Fruit fly (Drosophila melanogaster) whole organism, pupa: ENCODE data around the gene SLIRP1.

Experiments
- CG10348 ChIP-seq: fragments of 200-800 bp; sonication (Bioruptor generic); IDR thresholded peaks from 2 replicates; pipeline ENCODE4 v1.3.6; 2022; ENCODE audit warnings: missing biosample characterization, missing genetic modification characterization
- CG12605 ChIP-seq: fragments of 200-800 bp; sonication (Bioruptor generic); IDR thresholded peaks from 2 replicates; pipeline ENCODE4 v1.3.6; 2022; ENCODE audit warnings: missing biosample characterization, missing genetic modification characterization
- CG13204 ChIP-seq: fragments of 200-800 bp; sonication (Bioruptor generic); optimal IDR thresholded peaks from 2 replicates; lab custom pipeline; 2018; ENCODE audit warnings: missing biosample characterization, mild to moderate bottlenecking, missing genetic modification characterization, moderate library complexity
- CG14655 ChIP-seq: fragments of 200-800 bp; sonication (Bioruptor generic); optimal IDR thresholded peaks from 3 replicates; lab custom pipeline; 2017; ENCODE audit warnings: mild to moderate bottlenecking, missing biosample characterization, missing genetic modification reagents, missing genetic modification characterization
- CG15710 ChIP-seq: fragments of 200-800 bp; sonication (Bioruptor generic); optimal IDR thresholded peaks from 2 replicates; lab custom pipeline; 2018; ENCODE audit warnings: missing biosample characterization, mild to moderate bottlenecking, missing genetic modification characterization, moderate library complexity
- CG17806 ChIP-seq: fragments of 200-800 bp; sonication (Bioruptor generic); optimal IDR thresholded peaks from 2 replicates; lab custom pipeline; 2018; ENCODE audit warnings: missing biosample characterization, mild to moderate bottlenecking, missing genetic modification characterization, moderate library complexity
- CG32121 ChIP-seq: fragments of 200-800 bp; sonication (Bioruptor generic); IDR thresholded peaks from 2 replicates; pipeline ENCODE4 v1.3.6; 2022; ENCODE audit warnings: missing biosample characterization, missing genetic modification characterization
- CG34367 ChIP-seq: fragments of 200-800 bp; sonication (Bioruptor generic); optimal IDR thresholded peaks from 2 replicates; lab custom pipeline; 2018; ENCODE audit warnings: missing biosample characterization, mild to moderate bottlenecking, missing genetic modification characterization
- CG4496 ChIP-seq: fragments of 200-800 bp; sonication (Bioruptor generic); IDR thresholded peaks from 3 replicates; pipeline ENCODE4 v1.3.6; 2022; ENCODE audit warnings: missing biosample characterization, missing genetic modification characterization
- CG8159 ChIP-seq: fragments of 200-800 bp; sonication (Bioruptor generic); optimal IDR thresholded peaks from 3 replicates; lab custom pipeline; 2018; ENCODE audit warnings: missing biosample characterization, mild to moderate bottlenecking, missing genetic modification characterization, moderate library complexity
- CG8301 ChIP-seq: fragments of 200-800 bp; sonication (Bioruptor generic); optimal IDR thresholded peaks from 2 replicates; lab custom pipeline; 2018; ENCODE audit warnings: missing biosample characterization, mild to moderate bottlenecking, missing genetic modification characterization
- CG9948 ChIP-seq: fragments of 200-800 bp; sonication (Bioruptor generic); optimal IDR thresholded peaks from 2 replicates; lab custom pipeline; 2018; ENCODE audit warnings: missing biosample characterization, mild to moderate bottlenecking, missing genetic modification characterization, moderate library complexity
- D1 ChIP-seq: fragments of 200-800 bp; sonication (Bioruptor generic); optimal IDR thresholded peaks from 2 replicates; lab custom pipeline; 2018; ENCODE audit warnings: missing biosample characterization, mild to moderate bottlenecking, missing genetic modification characterization, moderate library complexity
- EcR ChIP-seq: fragments of 200-800 bp; sonication (Bioruptor generic); optimal IDR thresholded peaks from 3 replicates; lab custom pipeline; 2019; ENCODE audit warnings: missing biosample characterization, missing genetic modification characterization, mild to moderate bottlenecking, moderate library complexity, missing genetic modification reagents
- Ets98B ChIP-seq: fragments of 200-800 bp; sonication (Bioruptor generic); IDR thresholded peaks from 2 replicates; pipeline ENCODE4 v1.3.6; 2022; ENCODE audit warnings: missing biosample characterization, missing genetic modification characterization
- Pif1A ChIP-seq: fragments of 200-800 bp; sonication (Bioruptor generic); optimal IDR thresholded peaks from 3 replicates; lab custom pipeline; 2016; ENCODE audit warnings: missing biosample characterization, missing genetic modification characterization
- Pif1B ChIP-seq: fragments of 200-800 bp; sonication (Bioruptor generic); optimal IDR thresholded peaks from 3 replicates; lab custom pipeline; 2016; ENCODE audit warnings: missing biosample characterization, missing genetic modification characterization
- Snoo ChIP-seq: fragments of 200-800 bp; sonication (Bioruptor generic); optimal IDR thresholded peaks from 3 replicates; lab custom pipeline; 2017; ENCODE audit warnings: missing biosample characterization, mild to moderate bottlenecking, missing genetic modification characterization, inconsistent platforms
- fd96Ca ChIP-seq: fragments of 200-800 bp; sonication (Bioruptor generic); IDR thresholded peaks from 3 replicates; pipeline ENCODE4 v1.3.6; 2022; ENCODE audit warnings: missing biosample characterization, missing genetic modification characterization
- gl ChIP-seq: fragments of 200-800 bp; sonication (Bioruptor generic); optimal IDR thresholded peaks from 2 replicates; lab custom pipeline; 2018; ENCODE audit warnings: missing biosample characterization, mild to moderate bottlenecking, missing genetic modification characterization
- rn ChIP-seq: fragments of 200-800 bp; sonication (Bioruptor generic); IDR thresholded peaks from 2 replicates; pipeline ENCODE4 v1.3.6; 2022; ENCODE audit warnings: missing biosample characterization, missing genetic modification characterization

Gene SLIRP1

dm6 chrX:21280629-21281028, 38.5 kb downstream of the SLIRP1 start:
- TF ChIP-seq CG14655 (GFP tag; lab: Kevin White, UChicago) (peak; percentile 31), EcR (GFP tag; lab: Kevin White, UChicago) (no peak), CG4496 (GFP tag; lab: Robert Waterston, UW) (no peak), CG13204 (GFP tag; lab: Kevin White, UChicago) (no peak), CG8159 (tag; lab: Kevin White, UChicago) (no peak), CG17806 (tag; lab: Kevin White, UChicago) (no peak), Snoo (tag; lab: Kevin White, UChicago) (no peak), rn (GFP tag; lab: Robert Waterston, UW) (no peak), Ets98B (no peak), fd96Ca (GFP tag; lab: Robert Waterston, UW) (no peak), gl (tag; lab: Kevin White, UChicago) (no peak), Pif1B (GFP tag; lab: Kevin White, UChicago) (no peak), CG32121 (GFP tag; lab: Robert Waterston, UW) (no peak), CG8301 (no peak), CG12605 (GFP tag; lab: Robert Waterston, UW) (no peak), CG34367 (tag; lab: Kevin White, UChicago) (no peak), Pif1A (GFP tag; lab: Kevin White, UChicago) (peak; percentile 24), CG10348 (GFP tag; lab: Robert Waterston, UW) (no peak), CG9948 (tag; lab: Kevin White, UChicago) (peak; percentile 15)

dm6 chrX:21279311-21279890, 39.7 kb downstream of the SLIRP1 start:
- TF ChIP-seq CG8301, result peak; percentile 24
- TF ChIP-seq CG8159 (tag; lab: Kevin White, UChicago), result peak; percentile 33
- TF ChIP-seq Pif1A (GFP tag; lab: Kevin White, UChicago), result no peak
- peak; percentile 53 for TF ChIP-seq CG14655 (GFP tag; lab: Kevin White, UChicago)
- no peak for TF ChIP-seq D1
- peak; percentile 26 for TF ChIP-seq CG17806 (tag; lab: Kevin White, UChicago)
- no peak for TF ChIP-seq EcR (GFP tag; lab: Kevin White, UChicago)
- TF ChIP-seq CG15710, result peak; percentile 31
- TF ChIP-seq Pif1B (GFP tag; lab: Kevin White, UChicago), result peak; percentile 7
- peak; percentile 47 for TF ChIP-seq CG9948 (tag; lab: Kevin White, UChicago)
- TF ChIP-seq fd96Ca (GFP tag; lab: Robert Waterston, UW), result peak; percentile 58; the same call in 2 of the 3 replicates
- TF ChIP-seq, all 21 proteins: peak for 8

dm6 chrX:21276494-21276893, 42.6 kb downstream of the SLIRP1 start:
- TF ChIP-seq Snoo (tag; lab: Kevin White, UChicago), result no peak
- TF ChIP-seq CG15710, result no peak
- TF ChIP-seq CG34367 (tag; lab: Kevin White, UChicago), result no peak
- TF ChIP-seq CG14655 (GFP tag; lab: Kevin White, UChicago), result no peak
- no peak for TF ChIP-seq CG12605 (GFP tag; lab: Robert Waterston, UW)
- no peak for TF ChIP-seq CG4496 (GFP tag; lab: Robert Waterston, UW)
- TF ChIP-seq CG13204 (GFP tag; lab: Kevin White, UChicago), result no peak
- no peak for TF ChIP-seq gl (tag; lab: Kevin White, UChicago)
- TF ChIP-seq fd96Ca (GFP tag; lab: Robert Waterston, UW), result no peak
- no peak for TF ChIP-seq CG10348 (GFP tag; lab: Robert Waterston, UW)
- TF ChIP-seq D1, result no peak
- TF ChIP-seq CG17806 (tag; lab: Kevin White, UChicago), result no peak
